Fruit fly (Drosophila melanogaster) whole organism, embryonic: ENCODE data around the gene CG14036.

Experiments
- Atf-2 ChIP-seq: fragments of 200-800 bp; sonication (Bioruptor generic); optimal IDR thresholded peaks from 2 replicates; lab custom pipeline; 2016; ENCODE audit warnings: missing biosample characterization, missing genetic modification characterization
- CG11247 ChIP-seq: fragments of 200-800 bp; sonication (Bioruptor generic); IDR thresholded peaks from 2 replicates; pipeline ENCODE4 v1.3.6; 2022; ENCODE audit warnings: missing biosample characterization, missing genetic modification characterization
- CG12744 ChIP-seq: fragments of 200-800 bp; sonication (Bioruptor generic); optimal IDR thresholded peaks from 2 replicates; lab custom pipeline; 2016; ENCODE audit warnings: missing biosample characterization, missing genetic modification characterization
- CG15601 ChIP-seq: fragments of 200-800 bp; sonication (Bioruptor generic); optimal IDR thresholded peaks from 3 replicates; lab custom pipeline; 2019; ENCODE audit warnings: missing biosample characterization, mild to moderate bottlenecking, missing genetic modification characterization, moderate library complexity
- CG17829 ChIP-seq: fragments of 200-800 bp; optimal IDR thresholded peaks from 2 replicates; lab custom pipeline; 2019; ENCODE audit warnings: missing biosample characterization, mild to moderate bottlenecking, missing genetic modification characterization, moderate library complexity
- CG18011 ChIP-seq: fragments of 200-800 bp; sonication (Bioruptor generic); optimal IDR thresholded peaks from 2 replicates; lab custom pipeline; 2017; ENCODE audit warnings: missing biosample characterization, missing genetic modification characterization, mild to moderate bottlenecking, moderate library complexity, missing genotype
- CG2129 ChIP-seq: fragments of 200-800 bp; sonication (Bioruptor generic); IDR thresholded peaks from 2 replicates; pipeline ENCODE4 v1.3.6; 2022; ENCODE audit warnings: missing biosample characterization, missing genetic modification characterization; ENCODE audit not compliant: partially characterized antibody
- CG2712 ChIP-seq: fragments of 200-800 bp; optimal IDR thresholded peaks from 3 replicates; lab custom pipeline; 2019; ENCODE audit warnings: missing biosample characterization, mild to moderate bottlenecking, missing genetic modification characterization, moderate library complexity
- CG3065 ChIP-seq: fragments of 200-800 bp; sonication (Bioruptor generic); optimal IDR thresholded peaks from 2 replicates; lab custom pipeline; 2016; ENCODE audit warnings: missing biosample characterization, missing genetic modification characterization
- CG3281 ChIP-seq: fragments of 200-800 bp; sonication (Bioruptor generic); optimal IDR thresholded peaks from 3 replicates; lab custom pipeline; 2017; ENCODE audit warnings: missing biosample characterization, mild to moderate bottlenecking, missing genetic modification characterization
- CG33213 ChIP-seq: fragments of 200-800 bp; sonication (Bioruptor generic); optimal IDR thresholded peaks from 3 replicates; lab custom pipeline; 2016; ENCODE audit warnings: missing biosample characterization, missing genetic modification characterization
- CG4424 ChIP-seq: fragments of 200-800 bp; sonication (Bioruptor generic); optimal IDR thresholded peaks from 3 replicates; lab custom pipeline; 2016; ENCODE audit warnings: missing biosample characterization, missing genetic modification characterization
- CG9817 ChIP-seq: fragments of 200-800 bp; sonication (Bioruptor generic); optimal IDR thresholded peaks from 2 replicates; lab custom pipeline; 2018; ENCODE audit warnings: missing biosample characterization, mild to moderate bottlenecking, missing genetic modification characterization, moderate library complexity
- CrebB ChIP-seq: fragments of 200-800 bp; sonication (Bioruptor generic); optimal IDR thresholded peaks from 3 replicates; lab custom pipeline; 2018; ENCODE audit warnings: missing biosample characterization, mild to moderate bottlenecking, missing genetic modification characterization
- Dad ChIP-seq: fragments of 200-800 bp; sonication (Bioruptor generic); optimal IDR thresholded peaks from 3 replicates; lab custom pipeline; 2016; ENCODE audit warnings: missing biosample characterization, missing genetic modification characterization
- Dip3 ChIP-seq: fragments of 200-800 bp; sonication (Bioruptor generic); optimal IDR thresholded peaks from 3 replicates; lab custom pipeline; 2016; ENCODE audit warnings: missing biosample characterization, missing genetic modification characterization
- Dref ChIP-seq: fragments of 200-800 bp; sonication (Bioruptor generic); IDR thresholded peaks from 2 replicates; pipeline ENCODE4 v1.3.6; 2022; ENCODE audit warnings: missing biosample characterization, missing genetic modification characterization
- ERR ChIP-seq: fragments of 200-800 bp; sonication (Bioruptor generic); optimal IDR thresholded peaks from 2 replicates; lab custom pipeline; 2016; ENCODE audit warnings: missing biosample characterization, missing genetic modification characterization
- Elba2 ChIP-seq: fragments of 200-800 bp; sonication (Bioruptor generic); optimal IDR thresholded peaks from 3 replicates; lab custom pipeline; 2016; ENCODE audit warnings: missing biosample characterization, missing genetic modification characterization
- HLH4C ChIP-seq: fragments of 200-800 bp; sonication (Bioruptor generic); IDR thresholded peaks from 3 replicates; pipeline ENCODE4 v1.3.6; 2022; ENCODE audit warnings: missing biosample characterization, missing genetic modification characterization; ENCODE audit not compliant: partially characterized antibody
- Max ChIP-seq: fragments of 200-800 bp; sonication (Bioruptor generic); optimal IDR thresholded peaks from 2 replicates; lab custom pipeline; 2016; ENCODE audit warnings: missing biosample characterization, mild to moderate bottlenecking, missing genetic modification characterization
- NC2β ChIP-seq: fragments of 200-800 bp; sonication (Bioruptor generic); optimal IDR thresholded peaks from 2 replicates; lab custom pipeline; 2016; ENCODE audit warnings: missing biosample characterization, missing genetic modification characterization
- Neu2 ChIP-seq: fragments of 200-800 bp; sonication (Bioruptor generic); optimal IDR thresholded peaks from 3 replicates; lab custom pipeline; 2016; ENCODE audit warnings: missing biosample characterization, missing genetic modification characterization, borderline replicate concordance
- Nf-YB ChIP-seq: fragments of 200-800 bp; sonication (Bioruptor generic); optimal IDR thresholded peaks from 3 replicates; lab custom pipeline; 2019; ENCODE audit warnings: missing biosample characterization, mild to moderate bottlenecking, missing genetic modification characterization, moderate library complexity
- NfI ChIP-seq: fragments of 200-800 bp; sonication (Bioruptor generic); optimal IDR thresholded peaks from 3 replicates; lab custom pipeline; 2018; ENCODE audit warnings: missing biosample characterization, mild to moderate bottlenecking, missing genetic modification characterization, moderate library complexity
- Scr ChIP-seq: fragments of 200-800 bp; sonication (Bioruptor generic); IDR thresholded peaks from 2 replicates; pipeline ENCODE4 v1.3.6; 2022; ENCODE audit warnings: missing biosample characterization, missing genetic modification characterization; ENCODE audit not compliant: partially characterized antibody
- Usf ChIP-seq: fragments of 200-800 bp; sonication (Bioruptor generic); optimal IDR thresholded peaks from 2 replicates; lab custom pipeline; 2017; ENCODE audit warnings: missing genotype, missing biosample characterization, missing genetic modification characterization
- Xrp1 ChIP-seq: fragments of 200-800 bp; sonication (Bioruptor generic); IDR thresholded peaks from 2 replicates; pipeline ENCODE4 v1.3.6; 2022; ENCODE audit warnings: missing biosample characterization, missing genetic modification characterization
- ap ChIP-seq: fragments of 200-800 bp; sonication (Bioruptor generic); IDR thresholded peaks from 2 replicates; pipeline ENCODE4 v1.3.6; 2022; ENCODE audit warnings: missing biosample characterization, missing genetic modification characterization
- ato ChIP-seq: fragments of 200-800 bp; sonication (Bioruptor generic); IDR thresholded peaks from 2 replicates; pipeline ENCODE4 v1.3.6; 2022; ENCODE audit warnings: missing biosample characterization, missing genetic modification characterization; ENCODE audit not compliant: partially characterized antibody
- bowl ChIP-seq: fragments of 200-800 bp; sonication (Bioruptor generic); IDR thresholded peaks from 2 replicates; pipeline ENCODE4 v1.3.6; 2022; ENCODE audit warnings: missing biosample characterization, missing genetic modification characterization
- cad ChIP-seq: fragments of >200 bp; optimal IDR thresholded peaks from 2 replicates; lab custom pipeline; 2017; ENCODE audit warnings: missing biosample characterization, missing genetic modification characterization
- cwo ChIP-seq: fragments of 200-800 bp; sonication (Bioruptor generic); optimal IDR thresholded peaks from 3 replicates; lab custom pipeline; 2017; ENCODE audit warnings: missing biosample characterization, missing genetic modification characterization, mild to moderate bottlenecking, moderate library complexity, missing genetic modification reagents
- danr ChIP-seq: fragments of 200-800 bp; sonication (Bioruptor generic); IDR thresholded peaks from 2 replicates; pipeline ENCODE4 v1.3.6; 2022; ENCODE audit warnings: missing biosample characterization, missing genetic modification characterization
- fu2 ChIP-seq: fragments of 200-800 bp; sonication (Bioruptor generic); optimal IDR thresholded peaks from 2 replicates; lab custom pipeline; 2016; ENCODE audit warnings: missing biosample characterization, missing genetic modification characterization
- gro ChIP-seq: fragments of 200-800 bp; sonication (Bioruptor generic); optimal IDR thresholded peaks from 2 replicates; lab custom pipeline; 2016; ENCODE audit warnings: missing biosample characterization, missing genetic modification characterization
- hkb ChIP-seq, 2 experiments: fragments of 200-800 bp in 1 of 2; fragments of >200 bp in 1 of 2; sonication (Bioruptor generic) in 1 of 2; IDR thresholded peaks in 1 of 2; optimal IDR thresholded peaks in 1 of 2; 2 replicates each; pipeline versions ENCODE4 v1.3.6 to Lab custom; 2017 to 2022; ENCODE audit warnings: missing biosample characterization in 1 of 2, missing genetic modification characterization in 1 of 2
- jigr1 ChIP-seq: fragments of 200-800 bp; sonication (Bioruptor generic); IDR thresholded peaks from 3 replicates; pipeline ENCODE4 v1.3.6; 2022; ENCODE audit warnings: missing biosample characterization, missing genetic modification characterization
- jing ChIP-seq: fragments of 200-800 bp; sonication (Bioruptor generic); optimal IDR thresholded peaks from 2 replicates; lab custom pipeline; 2018; ENCODE audit warnings: missing biosample characterization, mild to moderate bottlenecking, missing genetic modification characterization
- kni ChIP-seq: fragments of 200-800 bp; sonication (Bioruptor generic); optimal IDR thresholded peaks from 3 replicates; lab custom pipeline; 2017; ENCODE audit warnings: mild to moderate bottlenecking, missing biosample characterization, missing genetic modification reagents, missing genetic modification characterization
- nau ChIP-seq: fragments of 200-800 bp; sonication (Bioruptor generic); optimal IDR thresholded peaks from 3 replicates; lab custom pipeline; 2017; ENCODE audit warnings: missing biosample characterization, mild to moderate bottlenecking, missing genetic modification characterization, missing genetic modification reagents
- ro ChIP-seq: fragments of 200-800 bp; sonication (Bioruptor generic); IDR thresholded peaks from 2 replicates; pipeline ENCODE4 v1.3.6; 2022; ENCODE audit warnings: missing biosample characterization, missing genetic modification characterization
- row ChIP-seq: fragments of 200-800 bp; sonication (Bioruptor generic); IDR thresholded peaks from 3 replicates; pipeline ENCODE4 v1.3.6; 2022; ENCODE audit warnings: missing biosample characterization, missing genetic modification characterization
- salm ChIP-seq: fragments of 200-800 bp; sonication (Bioruptor generic); optimal IDR thresholded peaks from 2 replicates; lab custom pipeline; 2018; ENCODE audit warnings: missing biosample characterization, mild to moderate bottlenecking, missing genetic modification characterization
- sens-2 ChIP-seq: fragments of 200-800 bp; sonication (Bioruptor generic); IDR thresholded peaks from 2 replicates; pipeline ENCODE4 v1.3.6; 2022; ENCODE audit warnings: missing biosample characterization, missing genetic modification characterization
- sim ChIP-seq: fragments of 200-800 bp; sonication (Bioruptor generic); IDR thresholded peaks from 2 replicates; pipeline ENCODE4 v1.3.6; 2022; ENCODE audit warnings: missing biosample characterization, missing genetic modification characterization
- slbo ChIP-seq: fragments of 200-800 bp; sonication (Bioruptor generic); IDR thresholded peaks from 2 replicates; pipeline ENCODE4 v1.3.6; 2022; ENCODE audit warnings: missing biosample characterization, missing genetic modification characterization
- tap ChIP-seq: fragments of 200-800 bp; optimal IDR thresholded peaks from 3 replicates; lab custom pipeline; 2019; ENCODE audit warnings: missing biosample characterization, mild to moderate bottlenecking, missing genetic modification characterization, moderate library complexity
- unc-4 ChIP-seq: fragments of 200-800 bp; sonication (Bioruptor generic); IDR thresholded peaks from 2 replicates; pipeline ENCODE4 v1.3.6; 2022; ENCODE audit warnings: missing biosample characterization, missing genetic modification characterization; ENCODE audit not compliant: partially characterized antibody
- usp ChIP-seq: fragments of >200 bp; optimal IDR thresholded peaks from 2 replicates; lab custom pipeline; 2017; ENCODE audit warnings: missing biosample characterization, missing genetic modification characterization

Gene CG14036

DNA sequence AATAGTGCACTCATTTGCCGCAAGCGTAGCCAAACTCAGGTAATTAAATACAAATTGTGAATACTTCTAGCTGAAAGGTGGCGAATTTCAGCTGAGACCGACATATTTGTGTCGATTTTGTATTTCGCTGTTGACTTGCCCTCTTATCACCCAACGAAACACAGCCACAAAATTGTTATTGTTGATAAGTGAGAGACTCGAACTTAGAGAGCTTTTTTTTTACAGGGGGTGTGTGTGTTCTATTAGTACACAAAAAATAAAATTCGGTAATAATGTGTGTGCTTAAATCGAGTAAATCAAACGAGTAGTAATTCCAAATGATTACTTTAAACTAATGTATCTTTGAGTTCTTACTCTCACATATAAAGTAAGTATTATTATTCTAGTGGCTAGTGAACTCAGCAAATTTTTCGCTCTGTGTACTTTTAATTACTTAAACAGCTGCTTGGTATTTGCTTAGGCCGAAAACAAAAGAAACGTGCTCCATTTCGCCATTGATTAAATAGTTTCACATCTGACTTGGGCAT, 6.2 kb upstream of the CG14036 start (continued):
- no peak for TF ChIP-seq Neu2 (GFP tag; lab: Kevin White, UChicago)
- peak; percentile 47 for TF ChIP-seq ERR
- TF ChIP-seq cwo: peak; percentile 87
- TF ChIP-seq ato (GFP tag; lab: Robert Waterston, UW): no peak
- peak; percentile 19 for TF ChIP-seq Atf-2 (GFP tag; lab: Kevin White, UChicago)
- no peak for TF ChIP-seq Dref (GFP tag; lab: Robert Waterston, UW)
- TF ChIP-seq NfI (GFP tag; lab: Kevin White, UChicago): peak; percentile 40
- peak; percentile 80 for TF ChIP-seq row (GFP tag; lab: Robert Waterston, UW)
- TF ChIP-seq Elba2 (GFP tag; lab: Kevin White, UChicago): no peak
- peak; percentile 28 for TF ChIP-seq CG33213 (GFP tag; lab: Kevin White, UChicago)
- peak; percentile 42 for TF ChIP-seq Nf-YB (GFP tag; lab: Kevin White, UChicago)
- TF ChIP-seq sens-2 (GFP tag; lab: Robert Waterston, UW): peak; percentile 42; the same call in 1 of the 2 replicates
- peak; percentile 61 for TF ChIP-seq tap (tag; lab: Kevin White, UChicago)
- TF ChIP-seq NC2β: peak; percentile 28
- TF ChIP-seq CG3065 (GFP tag; lab: Kevin White, UChicago): no peak
- no peak for TF ChIP-seq Dad (GFP tag; lab: Kevin White, UChicago)
- peak; percentile 57 for TF ChIP-seq CG2712 (tag; lab: Kevin White, UChicago)
- peak; percentile 24 for TF ChIP-seq salm (tag; lab: Kevin White, UChicago)
- no peak for TF ChIP-seq unc-4 (GFP tag; lab: Robert Waterston, UW)
- peak; percentile 50 for TF ChIP-seq fu2 (GFP tag; lab: Kevin White, UChicago)
- peak; percentile 30 for TF ChIP-seq CG17829 (tag; lab: Kevin White, UChicago)
- TF ChIP-seq ap: peak; percentile 63
- TF ChIP-seq CG12744 (GFP tag; lab: Kevin White, UChicago): peak; percentile 41
- no peak for TF ChIP-seq usp (GFP tag; lab: Kevin White, UChicago)
- no peak for TF ChIP-seq jigr1 (GFP tag; lab: Robert Waterston, UW)
- TF ChIP-seq Xrp1 (GFP tag; lab: Robert Waterston, UW): no peak; the same call in none of the 2 replicates
- no peak for TF ChIP-seq hkb (optimal IDR thresholded peaks at IDR 0.05; lab: Kevin White, UChicago)
- peak; percentile 74 for TF ChIP-seq hkb (GFP tag; IDR thresholded peaks at IDR 0.05; lab: Robert Waterston, UW)
- peak; percentile 32 for TF ChIP-seq CG4424 (GFP tag; lab: Kevin White, UChicago)
- peak; percentile 69 for TF ChIP-seq CG11247 (GFP tag; lab: Robert Waterston, UW)
- TF ChIP-seq bowl (GFP tag; lab: Robert Waterston, UW): peak; percentile 56; the same call in 1 of the 2 replicates
- peak; percentile 27 for TF ChIP-seq gro (GFP tag; lab: Kevin White, UChicago)
- TF ChIP-seq CG9817 (tag; lab: Kevin White, UChicago): peak; percentile 48
- peak; percentile 25 for TF ChIP-seq Max (GFP tag; lab: Kevin White, UChicago)
- no peak for TF ChIP-seq cad (GFP tag; lab: Kevin White, UChicago)
- TF ChIP-seq jing (GFP tag; lab: Kevin White, UChicago): peak; percentile 31
- peak; percentile 78 for TF ChIP-seq slbo (GFP tag; lab: Robert Waterston, UW)
- TF ChIP-seq danr: peak; percentile 49; the same call in 1 of the 2 replicates
- peak; percentile 77 for TF ChIP-seq Dip3 (GFP tag; lab: Kevin White, UChicago)
- TF ChIP-seq ro (GFP tag; lab: Robert Waterston, UW): no peak
- no peak for TF ChIP-seq Scr (GFP tag; lab: Robert Waterston, UW)
- no peak for TF ChIP-seq sim (GFP tag; lab: Robert Waterston, UW)
- no peak for TF ChIP-seq HLH4C
- TF ChIP-seq CG18011 (GFP tag; lab: Kevin White, UChicago): peak; percentile 38
- TF ChIP-seq CG2129 (GFP tag; lab: Robert Waterston, UW): no peak
- peak; percentile 0 for TF ChIP-seq kni
- TF ChIP-seq Usf: no peak
- peak; percentile 80 for TF ChIP-seq CG3281
- peak; percentile 45 for TF ChIP-seq CG15601
- TF ChIP-seq CrebB (tag; lab: Kevin White, UChicago): peak; percentile 58
- TF ChIP-seq nau: peak; percentile 81
